Fruit fly (Drosophila melanogaster): ENCODE measurements around the gene Gr28b.

- TF ChIP-seq Hmr (GFP tag; optimal IDR thresholded peaks at IDR 0.05) = no peak
- TF ChIP-seq cg (GFP tag; optimal IDR thresholded peaks at IDR 0.05) = no peak
- no peak for TF ChIP-seq CG43689 (GFP tag; IDR thresholded peaks at IDR 0.05)
- no peak for TF ChIP-seq Ada2b (GFP tag; IDR thresholded peaks at IDR 0.05)
- no peak for TF ChIP-seq zfh2 (GFP tag; optimal IDR thresholded peaks at IDR 0.05)
Measured at dm6 chr2L:7505976-7506375, 43.9 kb upstream of the Gr28b start.
